Worm (Caenorhabditis elegans) whole organism, late embryonic: ENCODE measurements around the gene kreg-1.

Source experiments
- ceh-22 ChIP-seq: sonication (generic microtip); optimal IDR thresholded peaks from 2 replicates; lab custom pipeline; 2017; ENCODE audit warnings: missing biosample characterization, missing genetic modification characterization
- ceh-45 ChIP-seq: fragments of 200-800 bp; sonication (Bioruptor generic); IDR thresholded peaks from 2 replicates; pipeline ENCODE4 v1.3.6; 2022; ENCODE audit warnings: missing genetic modification reagents, missing genetic modification characterization, missing compliant biosample characterization
- che-1 ChIP-seq: sonication (generic microtip); optimal IDR thresholded peaks from 2 replicates; lab custom pipeline; 2016; ENCODE audit warnings: mild to moderate bottlenecking, missing genetic modification characterization, missing compliant biosample characterization
- pha-2 ChIP-seq: sonication (generic microtip); optimal IDR thresholded peaks from 2 replicates; lab custom pipeline; 2017; ENCODE audit warnings: mild to moderate bottlenecking, missing genetic modification characterization, missing compliant biosample characterization
- pqm-1 ChIP-seq: sonication (generic microtip); optimal IDR thresholded peaks from 2 replicates; lab custom pipeline; 2016; ENCODE audit warnings: missing genetic modification characterization, missing compliant biosample characterization
- pros-1 ChIP-seq: fragments of 150-350 bp; optimal IDR thresholded peaks from 2 replicates; lab custom pipeline; 2014; ENCODE audit warnings: missing biosample characterization, missing genetic modification reagents, missing genetic modification characterization
- tbx-7 ChIP-seq: sonication (generic microtip); optimal IDR thresholded peaks from 2 replicates; lab custom pipeline; 2016; ENCODE audit warnings: missing genotype, missing genetic modification characterization, missing compliant biosample characterization

- no peak for TF ChIP-seq che-1
- TF ChIP-seq tbx-7, result no peak
- no peak for TF ChIP-seq ceh-45 (GFP tag; lab: Robert Waterston, UW)
- no peak for TF ChIP-seq pros-1 (tag; lab: Kevin White, UChicago)
- TF ChIP-seq pha-2 (tag; lab: Kevin White, UChicago), result no peak
- no peak for TF ChIP-seq pqm-1 (tag; lab: Kevin White, UChicago)
- no peak for TF ChIP-seq ceh-22 (tag; lab: Kevin White, UChicago)
Observed at ce11 chrX:8672760-8673159, 36.8 kb upstream of the kreg-1 start, which contains the start of the genes K09E2.2 and K09E2.3.
